Fruit fly (Drosophila melanogaster) whole organism, embryonic: ENCODE measurements around the gene mRpL46.

Source experiments
- Abd-B ChIP-seq: fragments of 200-800 bp; sonication (Bioruptor generic); optimal IDR thresholded peaks from 2 replicates; lab custom pipeline; 2018; ENCODE audit warnings: missing biosample characterization, mild to moderate bottlenecking, missing genetic modification characterization, moderate library complexity
- Ada2b ChIP-seq: fragments of 200-800 bp; sonication (Bioruptor generic); IDR thresholded peaks from 2 replicates; pipeline ENCODE4 v1.3.6; 2022; ENCODE audit warnings: missing biosample characterization, missing genetic modification characterization
- Asciz ChIP-seq: fragments of 200-800 bp; sonication (Bioruptor generic); optimal IDR thresholded peaks from 2 replicates; lab custom pipeline; 2017; ENCODE audit warnings: missing biosample characterization, mild to moderate bottlenecking, missing genetic modification characterization, missing genetic modification reagents
- CG10565 ChIP-seq: fragments of 200-800 bp; sonication (Bioruptor generic); optimal IDR thresholded peaks from 3 replicates; lab custom pipeline; 2016; ENCODE audit warnings: missing biosample characterization, mild to moderate bottlenecking, missing genetic modification characterization
- CG11093 ChIP-seq: fragments of 200-800 bp; sonication (Bioruptor generic); IDR thresholded peaks from 3 replicates; pipeline ENCODE4 v1.3.6; 2022; ENCODE audit warnings: missing biosample characterization, missing genetic modification characterization
- CG13424 ChIP-seq: fragments of 200-800 bp; sonication (Bioruptor generic); optimal IDR thresholded peaks from 2 replicates; lab custom pipeline; 2019; ENCODE audit warnings: missing biosample characterization, mild to moderate bottlenecking, missing genetic modification characterization, moderate library complexity
- CG14014 ChIP-seq: fragments of 200-800 bp; sonication (Bioruptor generic); IDR thresholded peaks from 2 replicates; pipeline ENCODE4 v1.3.6; 2022; ENCODE audit warnings: missing biosample characterization, missing genetic modification characterization
- CG14441 ChIP-seq: fragments of 200-800 bp; sonication (Bioruptor generic); IDR thresholded peaks from 2 replicates; pipeline ENCODE4 v1.3.6; 2022; ENCODE audit warnings: missing biosample characterization, missing genetic modification characterization
- CG15269 ChIP-seq: fragments of 200-800 bp; sonication (Bioruptor generic); optimal IDR thresholded peaks from 2 replicates; lab custom pipeline; 2018; ENCODE audit warnings: missing biosample characterization, mild to moderate bottlenecking, missing genetic modification characterization, moderate library complexity
- CG1603 ChIP-seq: fragments of 200-800 bp; sonication (Bioruptor generic); optimal IDR thresholded peaks from 2 replicates; lab custom pipeline; 2019; ENCODE audit warnings: missing biosample characterization, mild to moderate bottlenecking, missing genetic modification characterization, moderate library complexity
- CG17361 ChIP-seq: fragments of 200-800 bp; sonication (Bioruptor generic); IDR thresholded peaks from 3 replicates; pipeline ENCODE4 v1.3.6; 2022; ENCODE audit warnings: missing biosample characterization, missing genetic modification characterization
- CG18764 ChIP-seq: fragments of 200-800 bp; sonication (Bioruptor generic); optimal IDR thresholded peaks from 3 replicates; lab custom pipeline; 2016; ENCODE audit warnings: missing biosample characterization, missing genetic modification characterization
- CG2120 ChIP-seq: fragments of 200-800 bp; sonication (Bioruptor generic); optimal IDR thresholded peaks from 3 replicates; lab custom pipeline; 2016; ENCODE audit warnings: missing biosample characterization, missing genetic modification characterization
- CG2678 ChIP-seq: fragments of 200-800 bp; sonication (Bioruptor generic); optimal IDR thresholded peaks from 3 replicates; lab custom pipeline; 2019; ENCODE audit warnings: missing biosample characterization, mild to moderate bottlenecking, missing genetic modification characterization, moderate library complexity
- CG33557 ChIP-seq: fragments of 200-800 bp; sonication (Bioruptor generic); optimal IDR thresholded peaks from 2 replicates; lab custom pipeline; 2019; ENCODE audit warnings: missing biosample characterization, mild to moderate bottlenecking, missing genetic modification characterization, moderate library complexity
- CG34376 ChIP-seq: fragments of 200-800 bp; sonication (Bioruptor generic); optimal IDR thresholded peaks from 2 replicates; lab custom pipeline; 2018; ENCODE audit warnings: missing biosample characterization, mild to moderate bottlenecking, missing genetic modification characterization
- CG3838 ChIP-seq: fragments of 200-800 bp; sonication (Bioruptor generic); optimal IDR thresholded peaks from 3 replicates; lab custom pipeline; 2016; ENCODE audit warnings: missing biosample characterization, missing genetic modification characterization
- CG4282 ChIP-seq: fragments of 200-800 bp; sonication (Bioruptor generic); optimal IDR thresholded peaks from 2 replicates; lab custom pipeline; 2016; ENCODE audit warnings: missing biosample characterization, missing genetic modification characterization
- CG4854 ChIP-seq: fragments of 200-800 bp; sonication (Bioruptor generic); optimal IDR thresholded peaks from 2 replicates; lab custom pipeline; 2016; ENCODE audit warnings: missing biosample characterization, missing genetic modification characterization, inconsistent platforms
- CG5180 ChIP-seq: fragments of 200-800 bp; sonication (Bioruptor generic); optimal IDR thresholded peaks from 3 replicates; lab custom pipeline; 2017; ENCODE audit warnings: missing biosample characterization, missing genetic modification characterization, mild to moderate bottlenecking, moderate library complexity, missing genetic modification reagents
- CG6854 ChIP-seq: fragments of 200-800 bp; sonication (Bioruptor generic); optimal IDR thresholded peaks from 3 replicates; lab custom pipeline; 2017; ENCODE audit warnings: missing biosample characterization, mild to moderate bottlenecking, missing genetic modification characterization
- Deaf1 ChIP-seq: fragments of 200-800 bp; optimal IDR thresholded peaks from 3 replicates; lab custom pipeline; 2019; ENCODE audit warnings: missing biosample characterization, mild to moderate bottlenecking, missing genetic modification characterization, moderate library complexity
- H2.0 ChIP-seq: fragments of 200-800 bp; sonication (Bioruptor generic); IDR thresholded peaks from 2 replicates; pipeline ENCODE4 v1.3.6; 2022; ENCODE audit warnings: missing biosample characterization, missing genetic modification characterization
- Hand ChIP-seq: fragments of 200-800 bp; sonication (Bioruptor generic); optimal IDR thresholded peaks from 2 replicates; lab custom pipeline; 2017; ENCODE audit warnings: mild to moderate bottlenecking, missing biosample characterization, missing genetic modification reagents, missing genetic modification characterization
- HmgZ ChIP-seq: fragments of 200-800 bp; sonication (Bioruptor generic); optimal IDR thresholded peaks from 2 replicates; lab custom pipeline; 2018; ENCODE audit warnings: missing biosample characterization, mild to moderate bottlenecking, missing genetic modification characterization
- Hmr ChIP-seq: fragments of 200-800 bp; sonication (Bioruptor generic); optimal IDR thresholded peaks from 3 replicates; lab custom pipeline; 2017; ENCODE audit warnings: mild to moderate bottlenecking, missing biosample characterization, missing genetic modification reagents, missing genetic modification characterization
- Hr51 ChIP-seq, 2 experiments: fragments of 200-800 bp; sonication (Bioruptor generic); optimal IDR thresholded peaks; 2 replicates in 1 of 2; 3 replicates in 1 of 2; lab custom pipeline; 2016 to 2018; ENCODE audit warnings: missing biosample characterization in 2 of 2, missing genetic modification characterization in 2 of 2, mild to moderate bottlenecking in 1 of 2, moderate library complexity in 1 of 2
- Jarid2 ChIP-seq: fragments of 200-800 bp; sonication (Bioruptor generic); optimal IDR thresholded peaks from 3 replicates; lab custom pipeline; 2017; ENCODE audit warnings: mild to moderate bottlenecking, missing biosample characterization, missing genetic modification reagents, missing genetic modification characterization
- Lpt ChIP-seq: fragments of >200 bp; optimal IDR thresholded peaks from 2 replicates; lab custom pipeline; 2018; ENCODE audit warnings: missing biosample characterization, missing genetic modification characterization
- Meics ChIP-seq: fragments of 200-800 bp; sonication (Bioruptor generic); optimal IDR thresholded peaks from 2 replicates; lab custom pipeline; 2017; ENCODE audit warnings: missing biosample characterization, mild to moderate bottlenecking, missing genetic modification characterization
- Mrtf ChIP-seq: fragments of 200-800 bp; sonication (Bioruptor generic); IDR thresholded peaks from 3 replicates; pipeline ENCODE4 v1.3.6; 2022; ENCODE audit warnings: missing biosample characterization, missing genetic modification characterization
- Optix ChIP-seq: fragments of 200-800 bp; sonication (Bioruptor generic); IDR thresholded peaks from 3 replicates; pipeline ENCODE4 v1.3.6; 2022; ENCODE audit warnings: missing biosample characterization, missing genetic modification characterization
- Ptx1 ChIP-seq: fragments of 200-800 bp; sonication (Bioruptor generic); IDR thresholded peaks from 2 replicates; pipeline ENCODE4 v1.3.6; 2022; ENCODE audit warnings: missing biosample characterization, missing genetic modification characterization
- Rfx ChIP-seq: fragments of 200-800 bp; sonication (Bioruptor generic); IDR thresholded peaks from 2 replicates; pipeline ENCODE4 v1.3.6; 2022; ENCODE audit warnings: missing biosample characterization, missing genetic modification characterization
- Xrp1 ChIP-seq: fragments of 200-800 bp; sonication (Bioruptor generic); IDR thresholded peaks from 2 replicates; pipeline ENCODE4 v1.3.6; 2022; ENCODE audit warnings: missing biosample characterization, missing genetic modification characterization
- az2 ChIP-seq: fragments of 200-800 bp; sonication (Bioruptor generic); optimal IDR thresholded peaks from 3 replicates; lab custom pipeline; 2016; ENCODE audit warnings: missing biosample characterization, missing genetic modification characterization
- ci ChIP-seq: fragments of 200-800 bp; sonication (Bioruptor generic); IDR thresholded peaks from 3 replicates; pipeline ENCODE4 v1.3.6; 2022; ENCODE audit warnings: missing biosample characterization, missing genetic modification characterization
- ems ChIP-seq: fragments of 200-800 bp; sonication (Bioruptor generic); optimal IDR thresholded peaks from 3 replicates; lab custom pipeline; 2016; ENCODE audit warnings: missing biosample characterization, missing genetic modification characterization
- exex ChIP-seq: fragments of 200-800 bp; sonication (Bioruptor generic); optimal IDR thresholded peaks from 4 replicates; lab custom pipeline; 2018; ENCODE audit warnings: missing biosample characterization, mild to moderate bottlenecking, missing genetic modification characterization, moderate library complexity
- ftz-f1 ChIP-seq: fragments of 200-800 bp; sonication (Bioruptor generic); optimal IDR thresholded peaks from 2 replicates; lab custom pipeline; 2016; ENCODE audit warnings: missing biosample characterization, missing genetic modification characterization
- hb ChIP-seq: fragments of 200-800 bp; sonication (Bioruptor generic); IDR thresholded peaks from 3 replicates; pipeline ENCODE4 v1.3.6; 2022; ENCODE audit warnings: missing biosample characterization, missing genetic modification characterization; ENCODE audit not compliant: partially characterized antibody
- hkb ChIP-seq, 2 experiments: fragments of 200-800 bp in 1 of 2; fragments of >200 bp in 1 of 2; sonication (Bioruptor generic) in 1 of 2; IDR thresholded peaks in 1 of 2; optimal IDR thresholded peaks in 1 of 2; 2 replicates each; pipeline versions ENCODE4 v1.3.6 to Lab custom; 2017 to 2022; ENCODE audit warnings: missing biosample characterization in 1 of 2, missing genetic modification characterization in 1 of 2
- hth ChIP-seq: fragments of >200 bp; optimal IDR thresholded peaks from 2 replicates; lab custom pipeline; 2017; ENCODE audit warnings: inconsistent platforms
- mirr ChIP-seq: fragments of 200-800 bp; sonication (Bioruptor generic); optimal IDR thresholded peaks from 3 replicates; lab custom pipeline; 2018; ENCODE audit warnings: missing biosample characterization, mild to moderate bottlenecking, missing genetic modification characterization
- nau ChIP-seq: fragments of 200-800 bp; sonication (Bioruptor generic); optimal IDR thresholded peaks from 3 replicates; lab custom pipeline; 2017; ENCODE audit warnings: missing biosample characterization, mild to moderate bottlenecking, missing genetic modification characterization, missing genetic modification reagents
- odd ChIP-seq: fragments of 200-800 bp; sonication (Bioruptor generic); optimal IDR thresholded peaks from 2 replicates; lab custom pipeline; 2017; ENCODE audit warnings: missing biosample characterization, mild to moderate bottlenecking, missing genetic modification characterization
- salm ChIP-seq: fragments of 200-800 bp; sonication (Bioruptor generic); optimal IDR thresholded peaks from 2 replicates; lab custom pipeline; 2018; ENCODE audit warnings: missing biosample characterization, mild to moderate bottlenecking, missing genetic modification characterization
- sd ChIP-seq: fragments of 200-800 bp; sonication (Bioruptor generic); optimal IDR thresholded peaks from 3 replicates; lab custom pipeline; 2018; ENCODE audit warnings: missing biosample characterization, mild to moderate bottlenecking, missing genetic modification characterization, moderate library complexity
- tap ChIP-seq: fragments of 200-800 bp; optimal IDR thresholded peaks from 3 replicates; lab custom pipeline; 2019; ENCODE audit warnings: missing biosample characterization, mild to moderate bottlenecking, missing genetic modification characterization, moderate library complexity
- zf30C ChIP-seq: fragments of 200-800 bp; sonication (Bioruptor generic); optimal IDR thresholded peaks from 3 replicates; lab custom pipeline; 2018; ENCODE audit warnings: missing biosample characterization, mild to moderate bottlenecking, missing genetic modification characterization

The mRpL46 gene

dm6 chr3L:1737898-1738322 lies 39.3 kb upstream of the mRpL46 start, which contains the start of gene PIG-Wb (continued):
- TF ChIP-seq Lpt (GFP tag; lab: Kevin White, UChicago) (no peak), Asciz (GFP tag; lab: Kevin White, UChicago) (peak; percentile 50), hth (lab: Kevin White, UChicago) (no peak), ems (GFP tag; lab: Kevin White, UChicago) (no peak), sd (peak; percentile 98), CG6854 (GFP tag; lab: Kevin White, UChicago) (peak; percentile 55), CG10565 (GFP tag; lab: Kevin White, UChicago) (no peak), Hand (GFP tag; lab: Kevin White, UChicago) (no peak), hkb (optimal IDR thresholded peaks at IDR 0.05; lab: Kevin White, UChicago) (no peak), hkb (GFP tag; IDR thresholded peaks at IDR 0.05; lab: Robert Waterston, UW) (0 out of 2 replicates have a peak, but pooled peaks have one; percentile 35), CG2678 (tag; lab: Kevin White, UChicago) (peak; percentile 57), CG4282 (no peak), CG4854 (GFP tag; lab: Kevin White, UChicago) (no peak), CG15269 (tag; lab: Kevin White, UChicago) (peak; percentile 27), ftz-f1 (GFP tag; lab: Kevin White, UChicago) (peak; percentile 50), CG14441 (GFP tag; lab: Robert Waterston, UW) (peak; percentile 40; the same call in 1 of the 2 replicates), CG14014 (GFP tag; lab: Robert Waterston, UW) (0 out of 2 replicates have a peak, but pooled peaks have one; percentile 32), tap (tag; lab: Kevin White, UChicago) (peak; percentile 20), Mrtf (GFP tag; lab: Robert Waterston, UW) (no peak), CG17361 (GFP tag; lab: Robert Waterston, UW) (no peak), HmgZ (tag; lab: Kevin White, UChicago) (peak; percentile 32), mirr (GFP tag; lab: Kevin White, UChicago) (peak; percentile 90), Ptx1 (no peak; the same call in 1 of the 2 replicates), CG2120 (GFP tag; lab: Kevin White, UChicago) (peak; percentile 20), Rfx (GFP tag; lab: Robert Waterston, UW) (0 out of 2 replicates have a peak, but pooled peaks have one; percentile 3), salm (no peak), Deaf1 (peak; percentile 58), zf30C (peak; percentile 72), az2 (no peak), CG1603 (tag; lab: Kevin White, UChicago) (peak; percentile 5), CG3838 (GFP tag; lab: Kevin White, UChicago) (no peak), Abd-B (GFP tag; lab: Kevin White, UChicago) (no peak), CG5180 (GFP tag; lab: Kevin White, UChicago) (peak; percentile 1), nau (GFP tag; lab: Kevin White, UChicago) (peak; percentile 22), Jarid2 (no peak), Optix (GFP tag; lab: Robert Waterston, UW) (no peak), Hmr (GFP tag; lab: Kevin White, UChicago) (peak; percentile 49), CG34376 (GFP tag; lab: Kevin White, UChicago) (peak; percentile 91), H2.0 (GFP tag; lab: Robert Waterston, UW) (peak; percentile 21; the same call in 1 of the 2 replicates), exex (tag; lab: Kevin White, UChicago) (peak; percentile 88), CG11093 (GFP tag; lab: Robert Waterston, UW) (no peak), Xrp1 (GFP tag; lab: Robert Waterston, UW) (no peak), Hr51 (GFP tag; optimal IDR thresholded peaks at IDR 0.05; lab: Kevin White, UChicago) (peak in 1 of 2 experiments; percentile 26), CG33557 (GFP tag; lab: Kevin White, UChicago) (no peak), Meics (GFP tag; lab: Kevin White, UChicago) (peak; percentile 48), Ada2b (GFP tag; lab: Robert Waterston, UW) (no peak), odd (GFP tag; lab: Kevin White, UChicago) (peak; percentile 2), CG18764 (GFP tag; lab: Kevin White, UChicago) (no peak), CG13424 (tag; lab: Kevin White, UChicago) (peak; percentile 34), ci (GFP tag; lab: Robert Waterston, UW) (no peak), hb (no peak)
